Worm (Caenorhabditis elegans) whole organism, late embryonic: ENCODE results near the gene F53C3.4.

Experiments used
- ama-1 ChIP-seq: fragments of 150-350 bp; optimal IDR thresholded peaks from 2 replicates; lab custom pipeline; 2014
- dve-1 ChIP-seq: sonication (generic microtip); optimal IDR thresholded peaks from 2 replicates; lab custom pipeline; 2017; ENCODE audit warnings: antibody characterized with exemption, mild to moderate bottlenecking, missing genetic modification characterization, missing compliant biosample characterization
- tbx-7 ChIP-seq: sonication (generic microtip); optimal IDR thresholded peaks from 2 replicates; lab custom pipeline; 2016; ENCODE audit warnings: missing genotype, missing genetic modification characterization, missing compliant biosample characterization

- TF ChIP-seq dve-1 (tag; lab: Kevin White, UChicago) (no peak), ama-1 (no peak), tbx-7 (tag; lab: Kevin White, UChicago) (no peak)
Observed at ce11 chrII:3917985-3918633, 16.9 kb downstream of the F53C3.4 start.
